Worm (Caenorhabditis elegans) whole organism, young adult: ENCODE results near the gene sre-46.

Experiments used
- B0019.2 ChIP-seq: fragments of 200-800 bp; sonication (Bioruptor generic); conservative IDR thresholded peaks from 2 replicates; pipeline ENCODE4 v1.3.6; 2022; ENCODE audit warnings: missing genetic modification reagents, missing genetic modification characterization, missing compliant biosample characterization
- F10E7.11 ChIP-seq: sonication (generic microtip); optimal IDR thresholded peaks from 2 replicates; lab custom pipeline; 2017; ENCODE audit warnings: mild to moderate bottlenecking, missing genetic modification characterization, moderate library complexity, missing compliant biosample characterization
- F22D6.2 ChIP-seq: sonication (generic microtip); optimal IDR thresholded peaks from 2 replicates; lab custom pipeline; 2016; ENCODE audit warnings: mild to moderate bottlenecking, missing genetic modification characterization, missing compliant biosample characterization
- F37B4.10 ChIP-seq: fragments of 200-800 bp; sonication (Bioruptor generic); IDR thresholded peaks from 2 replicates; pipeline ENCODE4 v1.3.6; 2022; ENCODE audit warnings: missing genetic modification characterization, missing compliant biosample characterization
- F49E8.2 ChIP-seq: sonication (generic microtip); optimal IDR thresholded peaks from 3 replicates; lab custom pipeline; 2017; ENCODE audit warnings: missing genetic modification characterization, mild to moderate bottlenecking, missing compliant biosample characterization, antibody characterized with exemption, moderate library complexity; ENCODE audit not compliant: insufficient read depth
- F57A8.1 ChIP-seq: fragments of 200-800 bp; sonication (Bioruptor generic); optimal IDR thresholded peaks from 2 replicates; lab custom pipeline; 2018; ENCODE audit warnings: mild to moderate bottlenecking, missing genetic modification characterization, moderate library complexity, missing compliant biosample characterization
- K11D2.4 ChIP-seq: fragments of 200-800 bp; sonication (Bioruptor generic); IDR thresholded peaks from 2 replicates; pipeline ENCODE4 v1.3.6; 2022; ENCODE audit warnings: missing genetic modification reagents, missing genetic modification characterization, missing compliant biosample characterization
- T07F8.4 ChIP-seq: sonication (generic microtip); optimal IDR thresholded peaks from 2 replicates; lab custom pipeline; 2016; ENCODE audit warnings: mild to moderate bottlenecking, missing genetic modification characterization, moderate library complexity, missing compliant biosample characterization
- Y67H2A.10 ChIP-seq: fragments of 200-800 bp; sonication (Bioruptor generic); conservative IDR thresholded peaks from 2 replicates; pipeline ENCODE4 v1.3.6; 2022; ENCODE audit warnings: missing genetic modification reagents, missing genetic modification characterization, missing compliant biosample characterization
- Y95B8A.8 ChIP-seq: fragments of 200-800 bp; sonication (Bioruptor generic); IDR thresholded peaks from 2 replicates; pipeline ENCODE4 v1.3.6; 2022; ENCODE audit warnings: missing genetic modification reagents, missing genetic modification characterization, missing compliant biosample characterization
- akir-1 ChIP-seq: fragments of 200-800 bp; sonication (Bioruptor generic); optimal IDR thresholded peaks from 2 replicates; lab custom pipeline; 2018; ENCODE audit warnings: mild to moderate bottlenecking, missing genetic modification characterization, moderate library complexity, missing compliant biosample characterization
- ama-1 ChIP-seq, 3 experiments: fragments of 150-350 bp in 1 of 3; sonication (generic microtip) in 2 of 3; optimal IDR thresholded peaks; 2 replicates each; lab custom pipeline; 2014 to 2018; ENCODE audit warnings: missing biosample characterization in 2 of 3, missing genetic modification characterization in 2 of 3, missing genetic modification reagents in 2 of 3
- aptf-3 ChIP-seq: fragments of 200-800 bp; sonication (Bioruptor generic); IDR thresholded peaks from 2 replicates; pipeline ENCODE4 v1.3.6; 2022; ENCODE audit warnings: missing genetic modification characterization, missing compliant biosample characterization
- attf-3 ChIP-seq: fragments of 200-800 bp; sonication (Bioruptor generic); conservative IDR thresholded peaks from 2 replicates; pipeline ENCODE4 v1.3.6; 2022; ENCODE audit warnings: missing genetic modification reagents, missing genetic modification characterization, missing compliant biosample characterization
- attf-5 ChIP-seq: fragments of 200-800 bp; sonication (Bioruptor generic); optimal IDR thresholded peaks from 2 replicates; lab custom pipeline; 2018; ENCODE audit warnings: mild to moderate bottlenecking, missing genetic modification characterization, missing compliant biosample characterization
- attf-6 ChIP-seq: fragments of 200-800 bp; sonication (Bioruptor generic); IDR thresholded peaks from 2 replicates; pipeline ENCODE4 v1.3.6; 2022; ENCODE audit warnings: missing genetic modification reagents, missing genetic modification characterization, missing compliant biosample characterization
- bed-2 ChIP-seq: fragments of 200-800 bp; sonication (Bioruptor generic); IDR thresholded peaks from 2 replicates; pipeline ENCODE4 v1.3.6; 2022; ENCODE audit warnings: missing genetic modification reagents, missing genetic modification characterization, missing compliant biosample characterization
- ceh-100 ChIP-seq: fragments of 200-800 bp; sonication (Bioruptor generic); IDR thresholded peaks from 2 replicates; pipeline ENCODE4 v1.3.6; 2022; ENCODE audit warnings: missing genetic modification reagents, missing genetic modification characterization, missing compliant biosample characterization
- ceh-79 ChIP-seq: sonication (generic microtip); optimal IDR thresholded peaks from 2 replicates; lab custom pipeline; 2017; ENCODE audit warnings: mild to moderate bottlenecking, missing genetic modification characterization, missing compliant biosample characterization
- chd-7 ChIP-seq: sonication (generic microtip); optimal IDR thresholded peaks from 2 replicates; lab custom pipeline; 2016; ENCODE audit warnings: mild to moderate bottlenecking, missing genetic modification characterization, moderate library complexity, missing compliant biosample characterization
- die-1 ChIP-seq: sonication (generic microtip); optimal IDR thresholded peaks from 2 replicates; lab custom pipeline; 2016; ENCODE audit warnings: missing genotype, mild to moderate bottlenecking, missing genetic modification characterization, missing compliant biosample characterization
- dox-1 ChIP-seq: fragments of 200-800 bp; sonication (Bioruptor generic); IDR thresholded peaks from 2 replicates; pipeline ENCODE4 v1.3.6; 2022; ENCODE audit warnings: missing genetic modification reagents, missing genetic modification characterization, missing compliant biosample characterization
- ekl-4 ChIP-seq: fragments of 200-800 bp; sonication (Bioruptor generic); IDR thresholded peaks from 2 replicates; pipeline ENCODE4 v1.3.6; 2022; ENCODE audit warnings: missing genetic modification reagents, missing genetic modification characterization, missing compliant biosample characterization
- lin-35 ChIP-seq, 3 experiments: fragments of 150-350 bp in 2 of 3; sonication (generic microtip) in 1 of 3; optimal IDR thresholded peaks; 2 replicates each; lab custom pipeline; 2014 to 2018; ENCODE audit warnings: missing biosample characterization in 3 of 3, missing genetic modification characterization in 3 of 3, missing genetic modification reagents in 3 of 3
- lin-40 ChIP-seq: sonication (generic microtip); optimal IDR thresholded peaks from 2 replicates; lab custom pipeline; 2016; ENCODE audit warnings: missing genetic modification characterization, mild to moderate bottlenecking, missing compliant biosample characterization, missing genotype, missing genetic modification reagents
- lir-1 ChIP-seq: fragments of 200-800 bp; sonication (Bioruptor generic); conservative IDR thresholded peaks from 2 replicates; pipeline ENCODE4 v1.3.6; 2022; ENCODE audit warnings: missing genetic modification reagents, missing genetic modification characterization, missing compliant biosample characterization
- madf-6 ChIP-seq: fragments of 200-800 bp; sonication (Bioruptor generic); IDR thresholded peaks from 2 replicates; pipeline ENCODE4 v1.3.6; 2022; ENCODE audit warnings: missing genetic modification reagents, missing genetic modification characterization, missing compliant biosample characterization
- mes-4 ChIP-seq: sonication (generic microtip); optimal IDR thresholded peaks from 2 replicates; lab custom pipeline; 2016; ENCODE audit warnings: missing genotype, missing genetic modification characterization, missing compliant biosample characterization
- nfya-1 ChIP-seq: sonication (generic microtip); optimal IDR thresholded peaks from 2 replicates; lab custom pipeline; 2017; ENCODE audit warnings: antibody characterized with exemption, missing compliant biosample characterization, missing genetic modification characterization, borderline replicate concordance; ENCODE audit not compliant: insufficient read depth
- nfya-2 ChIP-seq: fragments of 200-800 bp; sonication (Bioruptor generic); IDR thresholded peaks from 2 replicates; pipeline ENCODE4 v1.3.6; 2022; ENCODE audit warnings: missing genetic modification reagents, missing genetic modification characterization, missing compliant biosample characterization
- nhr-179 ChIP-seq: sonication (generic microtip); optimal IDR thresholded peaks from 2 replicates; lab custom pipeline; 2016; ENCODE audit warnings: mild to moderate bottlenecking, missing genetic modification characterization, missing compliant biosample characterization
- nhr-27 ChIP-seq: fragments of 200-800 bp; sonication (Bioruptor generic); optimal IDR thresholded peaks from 2 replicates; lab custom pipeline; 2018; ENCODE audit warnings: mild to moderate bottlenecking, missing genetic modification characterization, moderate library complexity, missing compliant biosample characterization
- nhr-80 ChIP-seq: sonication (generic microtip); optimal IDR thresholded peaks from 2 replicates; lab custom pipeline; 2016; ENCODE audit warnings: missing genetic modification characterization, missing compliant biosample characterization
- repo-1 ChIP-seq: sonication (generic microtip); optimal IDR thresholded peaks from 2 replicates; lab custom pipeline; 2017; ENCODE audit warnings: mild to moderate bottlenecking, missing genetic modification characterization, missing compliant biosample characterization
- sea-2 ChIP-seq: fragments of 200-800 bp; sonication (Bioruptor generic); IDR thresholded peaks from 2 replicates; pipeline ENCODE4 v1.3.6; 2022; ENCODE audit warnings: missing genetic modification characterization, missing compliant biosample characterization
- tlf-1 ChIP-seq: fragments of 200-800 bp; sonication (Bioruptor generic); optimal IDR thresholded peaks from 2 replicates; lab custom pipeline; 2018; ENCODE audit warnings: mild to moderate bottlenecking, missing genetic modification characterization, missing compliant biosample characterization
- unc-130 ChIP-seq: sonication (generic microtip); optimal IDR thresholded peaks from 2 replicates; lab custom pipeline; 2016; ENCODE audit warnings: missing genetic modification reagents, missing genetic modification characterization, missing compliant biosample characterization
- xnd-1 ChIP-seq: sonication (generic microtip); optimal IDR thresholded peaks from 2 replicates; lab custom pipeline; 2016; ENCODE audit warnings: missing genotype, missing genetic modification reagents, missing genetic modification characterization, missing compliant biosample characterization
- zfh-2 ChIP-seq: fragments of 200-800 bp; sonication (Bioruptor generic); conservative IDR thresholded peaks from 2 replicates; pipeline ENCODE4 v1.3.6; 2022; ENCODE audit warnings: missing genetic modification reagents, missing genetic modification characterization, missing compliant biosample characterization

Gene sre-46

ce11 chrII:13717393-13718367 is 3.4 kb downstream of the sre-46 start (continued):
- TF ChIP-seq nfya-2 (GFP tag; lab: Robert Waterston, UW) (no peak), unc-130 (GFP tag; lab: Kevin White, UChicago) (no peak)
- TF ChIP-seq, all 124 proteins: peak for 24

DNA sequence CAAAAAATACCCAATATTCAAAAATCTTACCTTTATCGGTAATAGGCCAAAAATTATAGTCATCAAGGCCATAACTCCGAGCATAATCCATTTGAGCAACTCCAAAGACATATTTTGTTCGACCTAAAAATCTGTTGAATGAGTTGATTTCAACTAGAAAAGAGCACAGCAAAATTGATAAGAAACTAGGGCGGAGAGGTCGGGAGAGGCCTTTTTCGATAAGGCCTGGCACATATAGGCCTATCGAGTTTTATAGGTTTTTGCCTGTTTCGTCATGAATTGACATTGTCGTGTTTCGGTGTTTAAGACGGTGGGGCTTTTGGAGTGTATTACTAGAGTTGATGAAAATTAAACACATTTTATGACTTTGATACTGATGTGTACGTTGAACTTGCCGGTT is 5.4 kb downstream of the sre-46 start, which contains the start of gene zipt-2.3:
Gene zipt-2.3 (minus strand): TSS at position 147 of the 400 bp plus-strand sequence.
- TF ChIP-seq nhr-80 (tag; lab: Kevin White, UChicago) (peak; percentile 85), attf-5 (GFP tag; lab: Kevin White, UChicago) (no peak)

DNA sequence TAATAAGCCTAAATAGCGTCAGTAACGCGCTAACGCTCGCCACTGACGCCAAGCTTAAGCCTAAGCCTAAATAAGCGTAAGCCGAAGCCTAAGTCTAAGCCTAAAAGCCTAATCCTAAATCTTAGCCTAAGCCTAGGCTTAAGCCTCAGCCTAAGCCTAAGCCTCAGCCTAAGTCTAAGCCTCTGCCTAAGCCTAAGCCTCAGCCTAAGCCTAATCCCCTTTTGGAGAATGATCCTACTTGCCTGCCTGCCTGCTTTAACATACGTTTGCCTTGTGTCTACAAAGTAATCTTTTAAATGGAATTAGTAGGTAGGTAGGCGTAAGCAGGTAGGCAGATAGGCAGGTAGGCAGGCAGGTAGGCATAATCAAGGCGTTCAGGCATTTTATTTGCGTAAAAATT is 5.8 kb downstream of the sre-46 start:
- TF ChIP-seq F57A8.1 (GFP tag; lab: Kevin White, UChicago) (no peak), aptf-3 (no peak), lir-1 (GFP tag; lab: Robert Waterston, UW) (no peak), F37B4.10 (GFP tag; lab: Robert Waterston, UW) (no peak), ceh-79 (no peak), Y95B8A.8 (no peak), ama-1 (optimal IDR thresholded peaks at IDR 0.05; lab: Kevin White, UChicago) (no peak), ama-1 (GFP tag; optimal IDR thresholded peaks at IDR 0.05; lab: Kevin White, UChicago) (no peak), bed-2 (GFP tag; lab: Robert Waterston, UW) (no peak), ekl-4 (GFP tag; lab: Robert Waterston, UW) (no peak), T07F8.4 (no peak), mes-4 (tag; lab: Kevin White, UChicago) (no peak), lin-40 (tag; lab: Kevin White, UChicago) (no peak), nfya-1 (tag; lab: Kevin White, UChicago) (no peak), chd-7 (tag; lab: Kevin White, UChicago) (no peak)

DNA sequence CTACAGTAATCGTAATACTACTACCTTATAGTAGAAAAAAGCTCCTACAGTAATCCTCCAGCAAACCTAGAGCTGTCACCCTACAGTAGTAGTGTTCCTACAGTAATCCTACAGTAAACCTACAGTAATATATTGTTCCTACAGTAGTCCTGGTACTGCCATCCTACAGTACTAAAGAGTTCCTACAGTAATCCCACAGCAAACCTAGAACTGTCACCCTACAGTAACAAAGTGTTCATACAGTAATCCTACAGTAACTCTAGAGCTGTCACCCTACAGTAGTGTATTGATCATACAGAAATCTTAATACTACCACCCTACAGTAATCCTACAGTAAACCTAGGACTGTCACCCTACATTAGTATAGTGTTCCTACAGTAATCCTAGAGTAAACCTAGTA is 7.9 kb downstream of the sre-46 start:
- TF ChIP-seq Y95B8A.8 (no peak), F10E7.11 (tag; lab: Kevin White, UChicago) (no peak)

ce11 chrII:13711493-13712055 is 9.5 kb downstream of the sre-46 start:
- no peak for TF ChIP-seq tlf-1 (GFP tag; lab: Kevin White, UChicago)
- no peak for TF ChIP-seq attf-3 (GFP tag; lab: Robert Waterston, UW)
- TF ChIP-seq dox-1 (GFP tag; lab: Robert Waterston, UW) = 0 out of 2 replicates have a peak, but pooled peaks have one; percentile 5
- TF ChIP-seq lin-35 (GFP tag; optimal IDR thresholded peaks at IDR 0.05; lab: Kevin White, UChicago) = no peak
- no peak for TF ChIP-seq Y67H2A.10 (GFP tag; lab: Robert Waterston, UW)
- TF ChIP-seq B0019.2 (GFP tag; lab: Robert Waterston, UW) = no peak
- TF ChIP-seq die-1 (tag; lab: Kevin White, UChicago) = no peak
- no peak for TF ChIP-seq K11D2.4
- no peak for TF ChIP-seq chd-7 (tag; lab: Kevin White, UChicago)
- no peak for TF ChIP-seq lir-1 (GFP tag; lab: Robert Waterston, UW)
- TF ChIP-seq nhr-27 (tag; lab: Kevin White, UChicago) = no peak
- no peak for TF ChIP-seq ekl-4 (GFP tag; lab: Robert Waterston, UW)
- no peak for TF ChIP-seq repo-1 (tag; lab: Kevin White, UChicago)
- TF ChIP-seq ceh-100 (GFP tag; lab: Robert Waterston, UW) = no peak
- no peak for TF ChIP-seq F49E8.2
- no peak for TF ChIP-seq F22D6.2 (tag; lab: Kevin White, UChicago)
- TF ChIP-seq nhr-179 (tag; lab: Kevin White, UChicago) = no peak
- no peak for TF ChIP-seq attf-6 (GFP tag; lab: Robert Waterston, UW)
- TF ChIP-seq akir-1 (GFP tag; lab: Kevin White, UChicago) = no peak
- peak; percentile 61 for TF ChIP-seq nhr-80 (tag; lab: Kevin White, UChicago)
- no peak for TF ChIP-seq madf-6 (GFP tag; lab: Robert Waterston, UW)
- peak; percentile 62; the same call in 1 of the 2 replicates for TF ChIP-seq zfh-2
- no peak for TF ChIP-seq sea-2 (GFP tag; lab: Robert Waterston, UW)
- no peak for TF ChIP-seq xnd-1 (tag; lab: Kevin White, UChicago)
